Worm (Caenorhabditis elegans) whole organism, L2 larva: ENCODE measurements around the gene Y62E10A.20.

Experiments used
- elt-3 ChIP-seq: sonication (generic microtip); optimal IDR thresholded peaks from 2 replicates; lab custom pipeline; 2017; ENCODE audit warnings: missing biosample characterization, missing genetic modification characterization
- fos-1 ChIP-seq: fragments of 150-350 bp; optimal IDR thresholded peaks from 2 replicates; lab custom pipeline; 2014; ENCODE audit warnings: missing biosample characterization, missing genetic modification characterization
- lin-11 ChIP-seq: fragments of 150-350 bp; sonication (generic microtip); optimal IDR thresholded peaks from 2 replicates; lab custom pipeline; 2014; ENCODE audit warnings: missing biosample characterization, missing genetic modification characterization, inconsistent platforms, mixed read lengths
- lin-39 ChIP-seq: fragments of 150-350 bp; optimal IDR thresholded peaks from 2 replicates; lab custom pipeline; 2014; ENCODE audit warnings: missing biosample characterization, missing genetic modification reagents, missing genetic modification characterization
- lsy-2 ChIP-seq, 2 experiments: fragments of 150-350 bp in 1 of 2; sonication (generic microtip) in 1 of 2; optimal IDR thresholded peaks; 2 replicates each; lab custom pipeline; 2014 to 2017; ENCODE audit warnings: missing biosample characterization in 2 of 2, missing genetic modification characterization in 2 of 2
- nhr-237 ChIP-seq: fragments of 150-350 bp; optimal IDR thresholded peaks from 2 replicates; lab custom pipeline; 2014; ENCODE audit warnings: missing biosample characterization, missing genetic modification characterization
- nhr-6 ChIP-seq: fragments of 150-350 bp; optimal IDR thresholded peaks from 2 replicates; lab custom pipeline; 2014; ENCODE audit warnings: missing biosample characterization, missing genetic modification characterization
- unc-39 ChIP-seq: fragments of 150-350 bp; optimal IDR thresholded peaks from 2 replicates; lab custom pipeline; 2014; ENCODE audit warnings: missing biosample characterization, missing genetic modification characterization
- unc-62 ChIP-seq: fragments of 150-350 bp; optimal IDR thresholded peaks from 2 replicates; lab custom pipeline; 2014; ENCODE audit warnings: missing biosample characterization, missing genetic modification reagents, missing genetic modification characterization
- ztf-4 ChIP-seq: fragments of 150-350 bp; optimal IDR thresholded peaks from 2 replicates; lab custom pipeline; 2014; ENCODE audit warnings: missing biosample characterization, missing genetic modification characterization

ce11 chrIV:13390770-13391169 lies 4.9 kb upstream of the Y62E10A.20 start:
- TF ChIP-seq unc-62 (GFP tag; lab: Kevin White, UChicago) = no peak
- no peak for TF ChIP-seq lin-11 (tag; lab: Kevin White, UChicago)
- TF ChIP-seq unc-39 = no peak
- TF ChIP-seq elt-3 (tag; lab: Kevin White, UChicago) = no peak
- TF ChIP-seq lsy-2 (tag; optimal IDR thresholded peaks at IDR 0.05; lab: Kevin White, UChicago) = no peak
- TF ChIP-seq nhr-237 (tag; lab: Kevin White, UChicago) = no peak
- TF ChIP-seq ztf-4 (tag; lab: Kevin White, UChicago) = no peak
- no peak for TF ChIP-seq lin-39
- TF ChIP-seq fos-1 (tag; lab: Kevin White, UChicago) = no peak
- TF ChIP-seq nhr-6 = no peak
